Fruit fly (Drosophila melanogaster) S2 (cell line): ENCODE data around the gene CG3984.
A peak's percentile ranks its signal among the peaks of the same experiment; 100 is the strongest.

ENCODE experiments used
- CG8478 ChIP-seq: fragments of >200 bp; optimal IDR thresholded peaks from 2 replicates; lab custom pipeline; 2018
- CTCF ChIP-seq, 2 experiments: fragments of >200 bp; optimal IDR thresholded peaks; 2 replicates each; lab custom pipeline; 2018

Gene CG3984

DNA sequence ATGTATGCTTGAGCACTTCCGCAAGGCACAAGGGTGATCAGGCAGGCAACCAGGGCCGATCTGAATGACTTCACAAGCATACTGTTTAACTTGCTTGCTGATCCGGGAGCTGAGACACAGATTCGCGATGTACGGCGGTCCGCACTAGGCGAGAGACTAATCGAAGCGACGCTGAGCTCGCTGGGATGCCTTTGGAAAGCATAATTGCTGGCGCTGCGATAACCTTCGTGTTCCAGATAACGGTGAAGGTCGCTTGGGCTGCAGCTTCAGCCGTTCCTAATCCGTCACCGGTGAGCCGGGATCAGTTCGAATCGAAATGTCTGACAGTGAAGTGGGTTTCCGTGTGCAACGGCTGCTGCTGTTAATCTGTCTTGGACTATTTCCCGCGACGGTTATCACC lies at the start of gene CG3984, which contains the start of gene CG6912:
CG3984 (plus strand) TSS at position 303 of the 400 bp plus-strand sequence.
CG6912 (minus strand) TSS at position 159 of the 400 bp plus-strand sequence.
- TF ChIP-seq CTCF (optimal IDR thresholded peaks at IDR 0.05; lab: Kevin White, UChicago) (no peak), CG8478 (lab: Kevin White, UChicago) (no peak)

dm6 chr3R:15087606-15088193 lies 49.2 kb upstream of the CG3984 start:
- no peak for TF ChIP-seq CG8478 (lab: Kevin White, UChicago)

- TF ChIP-seq CTCF (optimal IDR thresholded peaks at IDR 0.05; lab: Kevin White, UChicago), result no peak
- TF ChIP-seq CG8478 (lab: Kevin White, UChicago), result no peak
Observed at dm6 chr3R:15088258-15088657, 48.7 kb upstream of the CG3984 start.

DNA sequence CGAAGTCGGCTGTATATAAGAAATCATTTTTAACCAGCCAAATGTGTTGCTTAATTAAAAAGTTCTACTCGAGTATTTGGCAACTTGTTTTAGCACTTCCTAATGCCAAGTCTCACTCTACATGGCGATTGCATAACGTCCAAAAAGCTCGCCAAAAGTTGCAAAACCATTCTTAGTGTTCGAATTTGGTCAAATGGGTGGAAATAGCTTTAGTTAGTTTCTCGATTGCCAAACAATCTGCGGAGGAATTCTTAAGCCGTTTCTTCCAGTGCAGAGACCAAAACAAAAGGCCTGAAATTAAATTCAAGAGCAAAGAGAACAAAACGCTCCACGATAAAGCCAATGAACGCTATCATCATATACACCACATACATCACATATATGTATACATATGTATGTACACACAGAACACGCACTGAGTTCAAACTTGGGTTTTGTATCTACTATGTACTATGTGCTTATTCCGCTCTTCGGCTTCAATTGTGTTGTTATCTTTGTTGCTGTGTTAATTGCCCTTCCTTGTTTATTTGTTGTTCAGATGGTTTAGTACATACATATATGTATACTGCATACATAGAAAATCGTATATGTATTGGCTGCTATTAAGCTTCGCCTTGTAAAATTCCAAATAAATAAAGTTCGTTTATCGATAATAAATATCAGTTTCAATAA lies 47.6 kb upstream of the CG3984 start:
- no peak for TF ChIP-seq CTCF (optimal IDR thresholded peaks at IDR 0.05; lab: Kevin White, UChicago)
- no peak for TF ChIP-seq CG8478 (lab: Kevin White, UChicago)

DNA sequence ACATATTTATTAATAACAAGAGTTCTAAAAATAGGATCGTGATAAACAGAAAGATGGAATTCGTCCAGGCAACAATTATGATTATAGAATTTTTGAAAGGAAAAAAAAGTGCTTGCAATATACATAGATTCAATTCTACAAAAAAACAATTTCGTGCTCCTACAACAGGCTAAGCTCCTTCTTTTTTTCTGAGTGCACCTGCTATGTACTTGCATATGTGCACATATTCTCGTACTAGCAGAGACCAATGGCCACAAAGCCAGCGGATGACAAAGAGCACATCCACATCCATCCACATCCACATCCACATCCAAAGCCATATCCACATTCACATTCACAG lies 47.1 kb upstream of the CG3984 start:
- TF ChIP-seq CG8478 (lab: Kevin White, UChicago), result no peak
- TF ChIP-seq CTCF (optimal IDR thresholded peaks at IDR 0.05; lab: Kevin White, UChicago), result no peak

dm6 chr3R:15091680-15092343 lies 45.1 kb upstream of the CG3984 start:
- TF ChIP-seq CTCF (optimal IDR thresholded peaks at IDR 0.05; lab: Kevin White, UChicago), result no peak
- TF ChIP-seq CG8478 (lab: Kevin White, UChicago), result no peak

dm6 chr3R:15092351-15092750 lies 44.6 kb upstream of the CG3984 start:
- no peak for TF ChIP-seq CG8478 (lab: Kevin White, UChicago)
- no peak for TF ChIP-seq CTCF (optimal IDR thresholded peaks at IDR 0.05; lab: Kevin White, UChicago)

dm6 chr3R:15092784-15093183 lies 44.2 kb upstream of the CG3984 start:
- TF ChIP-seq CTCF (optimal IDR thresholded peaks at IDR 0.05; lab: Kevin White, UChicago) (no peak), CG8478 (lab: Kevin White, UChicago) (no peak)

- TF ChIP-seq CTCF (optimal IDR thresholded peaks at IDR 0.05; lab: Kevin White, UChicago) (no peak), CG8478 (lab: Kevin White, UChicago) (no peak)
Observed at dm6 chr3R:15094218-15094928, 42.6 kb upstream of the CG3984 start.

dm6 chr3R:15094929-15095236 lies 42.1 kb upstream of the CG3984 start:
- TF ChIP-seq CG8478 (lab: Kevin White, UChicago) (no peak), CTCF (optimal IDR thresholded peaks at IDR 0.05; lab: Kevin White, UChicago) (no peak)

dm6 chr3R:15095550-15096031 lies 41.4 kb upstream of the CG3984 start, which contains the start of gene CG6966:
CG6966 (minus strand) TSS chr3R:15095631.
- TF ChIP-seq CTCF (optimal IDR thresholded peaks at IDR 0.05; lab: Kevin White, UChicago) (peak; percentile 77 to 79), CG8478 (lab: Kevin White, UChicago) (no peak)

- TF ChIP-seq CTCF (optimal IDR thresholded peaks at IDR 0.05; lab: Kevin White, UChicago), result no peak
- TF ChIP-seq CG8478 (lab: Kevin White, UChicago), result no peak
Observed at dm6 chr3R:15110135-15110534, 26.8 kb upstream of the CG3984 start.

DNA sequence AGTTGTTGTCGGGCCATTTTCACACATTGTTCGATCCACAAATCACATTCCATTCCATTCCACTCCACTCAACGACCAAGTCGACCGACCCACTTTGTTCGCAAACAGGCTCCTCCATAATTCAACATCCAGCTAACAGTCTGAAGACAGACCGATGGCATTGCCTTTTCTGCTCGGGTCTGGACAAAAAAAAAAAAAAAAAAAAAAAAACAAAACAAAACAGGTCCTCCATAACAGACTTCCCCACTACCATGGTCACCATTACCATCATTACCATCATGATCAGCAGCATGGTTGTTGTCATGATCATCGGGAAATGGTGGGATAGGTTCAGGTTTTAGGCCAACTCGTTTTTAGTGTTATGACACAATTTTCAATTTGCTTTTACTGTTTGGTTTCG lies 24.7 kb upstream of the CG3984 start:
- TF ChIP-seq CTCF (optimal IDR thresholded peaks at IDR 0.05; lab: Kevin White, UChicago) (no peak), CG8478 (lab: Kevin White, UChicago) (no peak)

DNA sequence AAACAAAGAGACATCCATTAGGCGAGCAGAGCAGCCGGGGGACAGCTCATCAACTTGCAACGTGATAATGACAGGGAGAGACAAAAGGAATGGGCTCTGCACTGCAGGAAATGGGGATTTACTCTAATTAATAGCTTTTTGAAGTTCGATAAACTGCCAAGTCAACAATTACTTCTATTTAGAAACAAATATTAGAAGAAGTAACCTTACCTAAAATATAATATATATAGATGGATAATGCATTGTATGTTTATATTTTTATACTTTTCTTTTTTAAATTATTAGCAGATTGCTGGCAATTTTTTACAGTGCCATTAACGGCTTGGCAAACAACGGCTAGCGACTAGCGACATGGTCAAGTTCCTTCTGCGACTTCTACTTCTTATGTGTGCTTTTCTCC lies 23.4 kb upstream of the CG3984 start:
- no peak for TF ChIP-seq CTCF (optimal IDR thresholded peaks at IDR 0.05; lab: Kevin White, UChicago)
- no peak for TF ChIP-seq CG8478 (lab: Kevin White, UChicago)
